Fruit fly (Drosophila melanogaster) whole organism, pupa: Measurements from ENCODE around the gene Irk3.
A peak's percentile ranks its signal among the peaks of the same experiment; 100 is the strongest.

Experiments
- CG10348 ChIP-seq: fragments of 200-800 bp; sonication (Bioruptor generic); IDR thresholded peaks from 2 replicates; pipeline ENCODE4 v1.3.6; 2022; ENCODE audit warnings: missing biosample characterization, missing genetic modification characterization
- CG12605 ChIP-seq: fragments of 200-800 bp; sonication (Bioruptor generic); IDR thresholded peaks from 2 replicates; pipeline ENCODE4 v1.3.6; 2022; ENCODE audit warnings: missing biosample characterization, missing genetic modification characterization
- CG13204 ChIP-seq: fragments of 200-800 bp; sonication (Bioruptor generic); optimal IDR thresholded peaks from 2 replicates; lab custom pipeline; 2018; ENCODE audit warnings: missing biosample characterization, mild to moderate bottlenecking, missing genetic modification characterization, moderate library complexity
- CG14655 ChIP-seq: fragments of 200-800 bp; sonication (Bioruptor generic); optimal IDR thresholded peaks from 3 replicates; lab custom pipeline; 2017; ENCODE audit warnings: mild to moderate bottlenecking, missing biosample characterization, missing genetic modification reagents, missing genetic modification characterization
- CG15710 ChIP-seq: fragments of 200-800 bp; sonication (Bioruptor generic); optimal IDR thresholded peaks from 2 replicates; lab custom pipeline; 2018; ENCODE audit warnings: missing biosample characterization, mild to moderate bottlenecking, missing genetic modification characterization, moderate library complexity
- CG17806 ChIP-seq: fragments of 200-800 bp; sonication (Bioruptor generic); optimal IDR thresholded peaks from 2 replicates; lab custom pipeline; 2018; ENCODE audit warnings: missing biosample characterization, mild to moderate bottlenecking, missing genetic modification characterization, moderate library complexity
- CG32121 ChIP-seq: fragments of 200-800 bp; sonication (Bioruptor generic); IDR thresholded peaks from 2 replicates; pipeline ENCODE4 v1.3.6; 2022; ENCODE audit warnings: missing biosample characterization, missing genetic modification characterization
- CG34367 ChIP-seq: fragments of 200-800 bp; sonication (Bioruptor generic); optimal IDR thresholded peaks from 2 replicates; lab custom pipeline; 2018; ENCODE audit warnings: missing biosample characterization, mild to moderate bottlenecking, missing genetic modification characterization
- CG4496 ChIP-seq: fragments of 200-800 bp; sonication (Bioruptor generic); IDR thresholded peaks from 3 replicates; pipeline ENCODE4 v1.3.6; 2022; ENCODE audit warnings: missing biosample characterization, missing genetic modification characterization
- CG8159 ChIP-seq: fragments of 200-800 bp; sonication (Bioruptor generic); optimal IDR thresholded peaks from 3 replicates; lab custom pipeline; 2018; ENCODE audit warnings: missing biosample characterization, mild to moderate bottlenecking, missing genetic modification characterization, moderate library complexity
- CG8301 ChIP-seq: fragments of 200-800 bp; sonication (Bioruptor generic); optimal IDR thresholded peaks from 2 replicates; lab custom pipeline; 2018; ENCODE audit warnings: missing biosample characterization, mild to moderate bottlenecking, missing genetic modification characterization
- CG9948 ChIP-seq: fragments of 200-800 bp; sonication (Bioruptor generic); optimal IDR thresholded peaks from 2 replicates; lab custom pipeline; 2018; ENCODE audit warnings: missing biosample characterization, mild to moderate bottlenecking, missing genetic modification characterization, moderate library complexity
- D1 ChIP-seq: fragments of 200-800 bp; sonication (Bioruptor generic); optimal IDR thresholded peaks from 2 replicates; lab custom pipeline; 2018; ENCODE audit warnings: missing biosample characterization, mild to moderate bottlenecking, missing genetic modification characterization, moderate library complexity
- EcR ChIP-seq: fragments of 200-800 bp; sonication (Bioruptor generic); optimal IDR thresholded peaks from 3 replicates; lab custom pipeline; 2019; ENCODE audit warnings: missing biosample characterization, missing genetic modification characterization, mild to moderate bottlenecking, moderate library complexity, missing genetic modification reagents
- Ets98B ChIP-seq: fragments of 200-800 bp; sonication (Bioruptor generic); IDR thresholded peaks from 2 replicates; pipeline ENCODE4 v1.3.6; 2022; ENCODE audit warnings: missing biosample characterization, missing genetic modification characterization
- Pif1A ChIP-seq: fragments of 200-800 bp; sonication (Bioruptor generic); optimal IDR thresholded peaks from 3 replicates; lab custom pipeline; 2016; ENCODE audit warnings: missing biosample characterization, missing genetic modification characterization
- Pif1B ChIP-seq: fragments of 200-800 bp; sonication (Bioruptor generic); optimal IDR thresholded peaks from 3 replicates; lab custom pipeline; 2016; ENCODE audit warnings: missing biosample characterization, missing genetic modification characterization
- Snoo ChIP-seq: fragments of 200-800 bp; sonication (Bioruptor generic); optimal IDR thresholded peaks from 3 replicates; lab custom pipeline; 2017; ENCODE audit warnings: missing biosample characterization, mild to moderate bottlenecking, missing genetic modification characterization, inconsistent platforms
- fd96Ca ChIP-seq: fragments of 200-800 bp; sonication (Bioruptor generic); IDR thresholded peaks from 3 replicates; pipeline ENCODE4 v1.3.6; 2022; ENCODE audit warnings: missing biosample characterization, missing genetic modification characterization
- gl ChIP-seq: fragments of 200-800 bp; sonication (Bioruptor generic); optimal IDR thresholded peaks from 2 replicates; lab custom pipeline; 2018; ENCODE audit warnings: missing biosample characterization, mild to moderate bottlenecking, missing genetic modification characterization
- rn ChIP-seq: fragments of 200-800 bp; sonication (Bioruptor generic); IDR thresholded peaks from 2 replicates; pipeline ENCODE4 v1.3.6; 2022; ENCODE audit warnings: missing biosample characterization, missing genetic modification characterization

Gene Irk3

DNA sequence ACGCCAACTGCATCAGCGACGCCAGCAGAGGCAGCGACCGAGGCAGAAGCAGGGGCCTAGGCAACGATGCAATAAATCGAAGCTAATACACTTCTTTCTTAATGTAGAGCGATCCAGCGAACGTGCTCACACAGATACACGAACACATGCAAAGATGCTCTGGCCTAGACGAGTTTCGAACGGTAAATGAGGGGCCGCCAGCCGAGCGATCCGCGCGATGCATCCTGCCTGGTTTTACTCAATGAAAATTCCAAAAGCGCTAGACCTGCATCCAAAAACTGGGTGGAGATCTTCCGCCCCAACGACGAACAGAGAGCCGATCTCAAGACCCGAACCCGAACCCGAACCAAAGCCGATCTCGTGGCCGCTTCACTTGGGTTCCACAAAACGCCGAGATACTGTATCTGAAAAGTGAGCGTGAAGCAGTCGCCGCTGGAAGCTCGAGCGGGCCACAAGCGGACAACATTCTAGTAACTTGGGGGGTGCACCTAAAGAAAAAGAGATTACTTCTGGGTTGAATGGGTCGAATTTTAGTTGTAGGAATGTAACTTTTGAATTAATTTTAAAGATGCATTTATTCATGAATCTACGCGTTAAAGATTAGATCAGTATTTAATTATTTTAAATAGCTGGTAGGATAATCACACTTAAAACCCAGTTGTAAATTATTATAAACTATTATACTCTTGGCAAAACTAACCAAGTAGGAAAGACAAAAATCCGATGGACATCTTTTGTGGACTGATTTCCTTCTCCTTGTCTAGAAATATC is 19.4 kb upstream of the Irk3 start:
- TF ChIP-seq CG32121 (GFP tag; lab: Robert Waterston, UW): no peak
- no peak for TF ChIP-seq gl (tag; lab: Kevin White, UChicago)
- TF ChIP-seq CG14655 (GFP tag; lab: Kevin White, UChicago): peak; percentile 46
- TF ChIP-seq Snoo (tag; lab: Kevin White, UChicago): no peak
- TF ChIP-seq CG10348 (GFP tag; lab: Robert Waterston, UW): peak; percentile 19; the same call in 1 of the 2 replicates
- TF ChIP-seq Pif1A (GFP tag; lab: Kevin White, UChicago): peak; percentile 38
- peak; percentile 91 for TF ChIP-seq CG4496 (GFP tag; lab: Robert Waterston, UW)
- peak; percentile 11; the same call in 1 of the 3 replicates for TF ChIP-seq fd96Ca
- TF ChIP-seq CG8301 (tag; lab: Kevin White, UChicago): peak; percentile 7
- TF ChIP-seq CG8159 (tag; lab: Kevin White, UChicago): no peak
- TF ChIP-seq CG13204 (GFP tag; lab: Kevin White, UChicago): peak; percentile 97
- TF ChIP-seq CG12605: peak; percentile 28; the same call in 1 of the 2 replicates
- TF ChIP-seq, all 21 proteins: peak for 8

DNA sequence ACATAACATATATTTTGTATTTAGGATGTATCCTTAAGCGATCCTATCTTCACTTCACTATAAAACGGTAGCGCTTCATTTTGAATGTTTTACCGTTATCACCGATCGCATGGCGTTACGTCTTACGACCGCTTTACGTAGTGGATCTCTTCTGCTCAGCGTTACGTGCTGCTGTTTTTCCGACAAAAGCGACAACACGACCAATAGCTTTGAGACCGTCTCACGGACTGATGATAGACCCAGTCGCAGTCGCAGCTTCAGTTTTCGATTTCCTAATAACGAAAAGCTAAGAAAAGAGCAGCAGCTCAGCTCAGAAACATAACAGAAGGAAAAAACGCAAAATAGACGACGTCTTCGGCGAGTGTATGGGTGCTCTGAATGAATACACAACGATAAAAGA is 18.7 kb upstream of the Irk3 start, which contains the start of gene CG10348:
Gene CG10348, minus strand, starts transcription at position 234 of the 400 bp plus-strand sequence.
- TF ChIP-seq gl (tag; lab: Kevin White, UChicago): no peak
- TF ChIP-seq rn (GFP tag; lab: Robert Waterston, UW): no peak
- TF ChIP-seq Pif1A (GFP tag; lab: Kevin White, UChicago): no peak
- TF ChIP-seq Snoo (tag; lab: Kevin White, UChicago): no peak
- TF ChIP-seq fd96Ca: no peak
- TF ChIP-seq Pif1B (GFP tag; lab: Kevin White, UChicago): no peak
- no peak for TF ChIP-seq CG8159 (tag; lab: Kevin White, UChicago)
- no peak for TF ChIP-seq CG14655 (GFP tag; lab: Kevin White, UChicago)
- no peak for TF ChIP-seq CG32121 (GFP tag; lab: Robert Waterston, UW)
- no peak for TF ChIP-seq D1
- no peak for TF ChIP-seq CG34367 (tag; lab: Kevin White, UChicago)
- TF ChIP-seq CG15710: no peak
- no peak for TF ChIP-seq CG13204 (GFP tag; lab: Kevin White, UChicago)

DNA sequence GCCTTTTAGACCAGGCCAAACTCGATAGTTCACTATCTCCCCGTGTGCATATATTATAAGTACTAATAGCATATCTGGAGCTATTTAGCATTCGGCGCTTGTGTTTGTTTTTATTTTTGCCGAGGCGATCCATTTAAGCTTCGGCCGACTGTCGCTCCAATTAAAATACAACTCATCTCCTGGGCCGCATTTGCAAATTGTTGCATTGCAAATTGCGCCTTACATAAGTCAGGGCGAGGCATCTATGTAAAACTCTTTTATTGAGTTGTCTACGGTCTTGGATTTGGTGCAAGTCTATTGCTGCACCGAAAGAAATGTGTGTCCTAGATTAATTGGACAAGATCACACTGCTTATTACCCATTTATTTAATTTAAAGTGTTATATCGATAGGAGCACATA is 14.4 kb upstream of the Irk3 start:
- TF ChIP-seq EcR (no peak), CG14655 (GFP tag; lab: Kevin White, UChicago) (no peak), CG8159 (tag; lab: Kevin White, UChicago) (no peak), CG34367 (tag; lab: Kevin White, UChicago) (no peak), CG17806 (no peak), rn (GFP tag; lab: Robert Waterston, UW) (no peak), CG10348 (GFP tag; lab: Robert Waterston, UW) (no peak), D1 (no peak), gl (tag; lab: Kevin White, UChicago) (no peak), Pif1B (GFP tag; lab: Kevin White, UChicago) (no peak)

dm6 chr2L:18724842-18725241 is 11.3 kb upstream of the Irk3 start:
- TF ChIP-seq CG8301 (tag; lab: Kevin White, UChicago): peak; percentile 67
- peak; percentile 76 for TF ChIP-seq CG4496 (GFP tag; lab: Robert Waterston, UW)
- TF ChIP-seq Pif1A (GFP tag; lab: Kevin White, UChicago): peak; percentile 13
- TF ChIP-seq fd96Ca: peak; percentile 74
- no peak for TF ChIP-seq Snoo (tag; lab: Kevin White, UChicago)
- TF ChIP-seq CG14655 (GFP tag; lab: Kevin White, UChicago): peak; percentile 62
- TF ChIP-seq gl (tag; lab: Kevin White, UChicago): no peak
- peak; percentile 45 for TF ChIP-seq CG10348 (GFP tag; lab: Robert Waterston, UW)
- peak; percentile 70 for TF ChIP-seq Ets98B (GFP tag; lab: Robert Waterston, UW)
- peak; percentile 36; the same call in 1 of the 2 replicates for TF ChIP-seq CG32121 (GFP tag; lab: Robert Waterston, UW)

- no peak for TF ChIP-seq Snoo (tag; lab: Kevin White, UChicago)
Measured at dm6 chr2L:18719583-18719982, 6.0 kb upstream of the Irk3 start.

dm6 chr2L:18717365-18718011 is 3.9 kb upstream of the Irk3 start:
- TF ChIP-seq CG17806 (peak; percentile 60), CG15710 (peak; percentile 19), gl (tag; lab: Kevin White, UChicago) (no peak), CG8301 (tag; lab: Kevin White, UChicago) (peak; percentile 39), Pif1A (GFP tag; lab: Kevin White, UChicago) (no peak), D1 (no peak), rn (GFP tag; lab: Robert Waterston, UW) (no peak), Ets98B (GFP tag; lab: Robert Waterston, UW) (no peak), CG4496 (GFP tag; lab: Robert Waterston, UW) (peak; percentile 38; the same call in 1 of the 3 replicates), CG8159 (tag; lab: Kevin White, UChicago) (peak; percentile 39), CG12605 (no peak), CG32121 (GFP tag; lab: Robert Waterston, UW) (no peak), fd96Ca (no peak; the same call in 2 of the 3 replicates), EcR (no peak), CG14655 (GFP tag; lab: Kevin White, UChicago) (no peak), CG10348 (GFP tag; lab: Robert Waterston, UW) (no peak), Snoo (tag; lab: Kevin White, UChicago) (no peak), CG13204 (GFP tag; lab: Kevin White, UChicago) (no peak), Pif1B (GFP tag; lab: Kevin White, UChicago) (no peak), CG9948 (tag; lab: Kevin White, UChicago) (peak; percentile 47), CG34367 (tag; lab: Kevin White, UChicago) (no peak)
